Worm (Caenorhabditis elegans) whole organism, L4 larva: ENCODE data around the gene K02G10.15.

Experiments
- D1046.2 ChIP-seq: fragments of 200-800 bp; sonication (Bioruptor generic); IDR thresholded peaks from 2 replicates; pipeline ENCODE4 v1.3.6; 2022; ENCODE audit warnings: missing genetic modification characterization, missing compliant biosample characterization
- F26F4.8 ChIP-seq: fragments of 200-800 bp; sonication (Bioruptor generic); conservative IDR thresholded peaks from 2 replicates; pipeline ENCODE4 v1.3.6; 2022; ENCODE audit warnings: missing genetic modification characterization, missing compliant biosample characterization
- F49E8.2 ChIP-seq: sonication (generic microtip); optimal IDR thresholded peaks from 2 replicates; lab custom pipeline; 2016; ENCODE audit warnings: missing compliant biosample characterization, mild to moderate bottlenecking, missing genetic modification characterization, borderline replicate concordance
- R02D3.7 ChIP-seq: fragments of 150-350 bp; sonication (generic microtip); optimal IDR thresholded peaks from 3 replicates; lab custom pipeline; 2014; ENCODE audit warnings: missing biosample characterization, missing genetic modification characterization
- T26A8.4 ChIP-seq: fragments of 200-800 bp; sonication (Bioruptor generic); IDR thresholded peaks from 2 replicates; pipeline ENCODE4 v1.3.6; 2022; ENCODE audit warnings: missing genetic modification characterization, missing compliant biosample characterization
- Y48G9A.11 ChIP-seq: fragments of 200-800 bp; sonication (Bioruptor generic); IDR thresholded peaks from 2 replicates; pipeline ENCODE4 v1.3.6; 2022; ENCODE audit warnings: missing genetic modification reagents, missing genetic modification characterization, missing compliant biosample characterization
- Y5F2A.4 ChIP-seq: fragments of 200-800 bp; sonication (Bioruptor generic); optimal IDR thresholded peaks from 2 replicates; lab custom pipeline; 2018; ENCODE audit warnings: mild to moderate bottlenecking, missing genetic modification characterization, missing compliant biosample characterization
- ama-1 ChIP-seq: fragments of 150-350 bp; optimal IDR thresholded peaks from 2 replicates; lab custom pipeline; 2014; ENCODE audit warnings: inconsistent platforms, mixed read lengths
- ceh-44 ChIP-seq: fragments of 200-800 bp; sonication (Bioruptor generic); IDR thresholded peaks from 2 replicates; pipeline ENCODE4 v1.3.6; 2022; ENCODE audit warnings: missing genetic modification reagents, missing genetic modification characterization, missing compliant biosample characterization
- ceh-82 ChIP-seq: sonication (generic microtip); optimal IDR thresholded peaks from 2 replicates; lab custom pipeline; 2017; ENCODE audit warnings: missing biosample characterization, missing genetic modification characterization
- ces-1 ChIP-seq: fragments of 150-350 bp; sonication (generic microtip); optimal IDR thresholded peaks from 4 replicates; lab custom pipeline; 2014; ENCODE audit warnings: missing biosample characterization, missing genetic modification reagents, missing genetic modification characterization
- ctbp-1 ChIP-seq: fragments of 200-800 bp; sonication (Bioruptor generic); IDR thresholded peaks from 2 replicates; pipeline ENCODE4 v1.3.6; 2022; ENCODE audit warnings: missing genetic modification reagents, missing genetic modification characterization, missing compliant biosample characterization
- daf-12 ChIP-seq: fragments of 150-350 bp; optimal IDR thresholded peaks from 2 replicates; lab custom pipeline; 2014; ENCODE audit warnings: missing biosample characterization, missing genetic modification reagents, missing genetic modification characterization
- daf-16 ChIP-seq, 3 experiments: sonication (generic microtip); optimal IDR thresholded peaks; 2 replicates each; lab custom pipeline; 2016 to 2017; ENCODE audit warnings: missing genetic modification characterization in 3 of 3, missing genetic modification reagents in 3 of 3, mild to moderate bottlenecking in 2 of 3, missing compliant biosample characterization in 2 of 3, missing biosample characterization in 1 of 3, moderate library complexity in 1 of 3
- daf-8 ChIP-seq: fragments of 200-800 bp; sonication (Bioruptor generic); IDR thresholded peaks from 2 replicates; pipeline ENCODE4 v1.3.6; 2022; ENCODE audit warnings: missing genetic modification characterization, missing compliant biosample characterization
- dmd-6 ChIP-seq: fragments of 200-800 bp; sonication (Bioruptor generic); IDR thresholded peaks from 2 replicates; pipeline ENCODE4 v1.3.6; 2022; ENCODE audit warnings: missing genetic modification reagents, missing genetic modification characterization, missing compliant biosample characterization
- dmd-8 ChIP-seq: fragments of 200-800 bp; sonication (Bioruptor generic); IDR thresholded peaks from 2 replicates; pipeline ENCODE4 v1.3.6; 2022; ENCODE audit warnings: missing genetic modification characterization, missing compliant biosample characterization
- dmd-9 ChIP-seq: fragments of 200-800 bp; sonication (Bioruptor generic); IDR thresholded peaks from 2 replicates; pipeline ENCODE4 v1.3.6; 2022; ENCODE audit warnings: missing genetic modification reagents, missing genetic modification characterization, missing compliant biosample characterization
- dpl-1 ChIP-seq: fragments of 150-350 bp; optimal IDR thresholded peaks from 2 replicates; lab custom pipeline; 2014; ENCODE audit warnings: missing biosample characterization, missing genetic modification reagents, missing genetic modification characterization
- egl-27 ChIP-seq: sonication (generic microtip); optimal IDR thresholded peaks from 3 replicates; lab custom pipeline; 2017; ENCODE audit warnings: missing biosample characterization, missing genetic modification reagents, missing genetic modification characterization
- gei-8 ChIP-seq: fragments of 200-800 bp; sonication (Bioruptor generic); optimal IDR thresholded peaks from 2 replicates; lab custom pipeline; 2018; ENCODE audit warnings: mild to moderate bottlenecking, missing genetic modification characterization, missing compliant biosample characterization
- hlh-11 ChIP-seq: fragments of 200-800 bp; sonication (Bioruptor generic); optimal IDR thresholded peaks from 2 replicates; lab custom pipeline; 2018; ENCODE audit warnings: mild to moderate bottlenecking, missing genetic modification characterization, missing compliant biosample characterization
- lin-1 ChIP-seq: fragments of 200-800 bp; sonication (Bioruptor generic); IDR thresholded peaks from 2 replicates; pipeline ENCODE4 v1.3.6; 2022; ENCODE audit warnings: missing genetic modification reagents, missing genetic modification characterization, missing compliant biosample characterization
- lin-13 ChIP-seq: fragments of 150-350 bp; optimal IDR thresholded peaks from 2 replicates; lab custom pipeline; 2014; ENCODE audit warnings: missing biosample characterization, missing genetic modification reagents, missing genetic modification characterization
- lin-38 ChIP-seq: fragments of 200-800 bp; sonication (Bioruptor generic); IDR thresholded peaks from 2 replicates; pipeline ENCODE4 v1.3.6; 2022; ENCODE audit warnings: missing genetic modification reagents, missing genetic modification characterization, missing compliant biosample characterization
- lin-39 ChIP-seq: fragments of 150-350 bp; optimal IDR thresholded peaks from 2 replicates; lab custom pipeline; 2014; ENCODE audit warnings: missing biosample characterization, missing genetic modification reagents, missing genetic modification characterization
- lir-3 ChIP-seq: sonication (generic microtip); optimal IDR thresholded peaks from 2 replicates; lab custom pipeline; 2016; ENCODE audit warnings: mild to moderate bottlenecking, missing genetic modification characterization, missing compliant biosample characterization
- madf-5 ChIP-seq, 2 experiments: fragments of 200-800 bp; sonication (Bioruptor generic); IDR thresholded peaks; 2 replicates each; pipeline ENCODE4 v1.3.6; 2022; ENCODE audit warnings: missing compliant biosample characterization in 2 of 2, missing genetic modification characterization in 2 of 2
- madf-9 ChIP-seq: fragments of 200-800 bp; sonication (Bioruptor generic); conservative IDR thresholded peaks from 2 replicates; pipeline ENCODE4 v1.3.6; 2022; ENCODE audit warnings: missing genetic modification reagents, missing genetic modification characterization, missing compliant biosample characterization
- mdl-1 ChIP-seq, 2 experiments: fragments of 150-350 bp in 1 of 2; sonication (generic microtip) in 1 of 2; optimal IDR thresholded peaks; 2 replicates each; lab custom pipeline; 2014 to 2017; ENCODE audit warnings: missing biosample characterization in 2 of 2, missing genetic modification characterization in 2 of 2
- mdt-29 ChIP-seq: fragments of 200-800 bp; sonication (Bioruptor generic); IDR thresholded peaks from 2 replicates; pipeline ENCODE4 v1.3.6; 2022; ENCODE audit warnings: missing genetic modification reagents, missing genetic modification characterization, missing compliant biosample characterization
- mes-2 ChIP-seq: sonication (generic microtip); optimal IDR thresholded peaks from 2 replicates; lab custom pipeline; 2016; ENCODE audit warnings: missing genotype, mild to moderate bottlenecking, missing genetic modification characterization, missing compliant biosample characterization; ENCODE audit not compliant: poor library complexity, severe bottlenecking
- nhr-10 ChIP-seq: fragments of 150-350 bp; optimal IDR thresholded peaks from 2 replicates; lab custom pipeline; 2014; ENCODE audit warnings: missing biosample characterization, missing genetic modification characterization
- nhr-111 ChIP-seq: fragments of 200-800 bp; sonication (Bioruptor generic); optimal IDR thresholded peaks from 2 replicates; lab custom pipeline; 2018; ENCODE audit warnings: mild to moderate bottlenecking, missing genetic modification characterization, missing compliant biosample characterization
- nhr-237 ChIP-seq: sonication (generic microtip); optimal IDR thresholded peaks from 2 replicates; lab custom pipeline; 2017; ENCODE audit warnings: missing biosample characterization, missing genetic modification characterization
- nhr-41 ChIP-seq: fragments of 200-800 bp; sonication (Bioruptor generic); IDR thresholded peaks from 2 replicates; pipeline ENCODE4 v1.3.6; 2022; ENCODE audit warnings: missing genetic modification reagents, missing genetic modification characterization, missing compliant biosample characterization
- nhr-6 ChIP-seq: fragments of 150-350 bp; optimal IDR thresholded peaks from 2 replicates; lab custom pipeline; 2014; ENCODE audit warnings: missing biosample characterization, missing genetic modification characterization
- nhr-76 ChIP-seq: fragments of 150-350 bp; optimal IDR thresholded peaks from 2 replicates; lab custom pipeline; 2014; ENCODE audit warnings: missing biosample characterization, missing genetic modification characterization
- saeg-2 ChIP-seq: fragments of 200-800 bp; sonication (Bioruptor generic); IDR thresholded peaks from 2 replicates; pipeline ENCODE4 v1.3.6; 2022; ENCODE audit warnings: missing genetic modification reagents, missing genetic modification characterization, missing compliant biosample characterization
- sdz-12 ChIP-seq: fragments of 200-800 bp; sonication (Bioruptor generic); optimal IDR thresholded peaks from 2 replicates; lab custom pipeline; 2018; ENCODE audit warnings: mild to moderate bottlenecking, missing genetic modification characterization, missing compliant biosample characterization
- skn-1 ChIP-seq: fragments of 150-350 bp; optimal IDR thresholded peaks from 2 replicates; lab custom pipeline; 2014; ENCODE audit warnings: missing biosample characterization, missing genetic modification characterization
- snpc-4 ChIP-seq: fragments of 150-350 bp; optimal IDR thresholded peaks from 2 replicates; lab custom pipeline; 2014; ENCODE audit warnings: missing biosample characterization, missing genetic modification characterization
- spr-1 ChIP-seq: sonication (generic microtip); optimal IDR thresholded peaks from 2 replicates; lab custom pipeline; 2016; ENCODE audit warnings: mild to moderate bottlenecking, missing genetic modification characterization, missing compliant biosample characterization
- spr-3 ChIP-seq: fragments of 200-800 bp; sonication (Bioruptor generic); optimal IDR thresholded peaks from 2 replicates; lab custom pipeline; 2018; ENCODE audit warnings: mild to moderate bottlenecking, missing genetic modification characterization, missing compliant biosample characterization
- tag-97 ChIP-seq: fragments of 200-800 bp; sonication (Bioruptor generic); IDR thresholded peaks from 2 replicates; pipeline ENCODE4 v1.3.6; 2022; ENCODE audit warnings: missing genetic modification characterization, missing compliant biosample characterization
- tra-1 ChIP-seq: fragments of 200-800 bp; sonication (Bioruptor generic); IDR thresholded peaks from 2 replicates; pipeline ENCODE4 v1.3.6; 2022; ENCODE audit warnings: missing genetic modification reagents, missing genetic modification characterization, missing compliant biosample characterization
- unc-130 ChIP-seq: sonication (generic microtip); optimal IDR thresholded peaks from 2 replicates; lab custom pipeline; 2016; ENCODE audit warnings: missing genetic modification reagents, missing genetic modification characterization, missing compliant biosample characterization
- unc-62 ChIP-seq, 3 experiments: fragments of 150-350 bp in 1 of 3; sonication (generic microtip); optimal IDR thresholded peaks in 2 of 3; peaks in 1 of 3; 1 replicate in 1 of 3; 2 replicates in 2 of 3; lab custom pipeline; 2014 to 2017; ENCODE audit warnings: missing biosample characterization in 3 of 3, missing genetic modification characterization in 3 of 3, missing genetic modification reagents in 3 of 3, missing genotype in 1 of 3
- zfp-3 ChIP-seq: fragments of 200-800 bp; sonication (Bioruptor generic); conservative IDR thresholded peaks from 2 replicates; pipeline ENCODE4 v1.3.6; 2022; ENCODE audit warnings: missing genetic modification reagents, missing genetic modification characterization, missing compliant biosample characterization
- zip-11 ChIP-seq: fragments of 200-800 bp; sonication (Bioruptor generic); IDR thresholded peaks from 2 replicates; pipeline ENCODE4 v1.3.6; 2022; ENCODE audit warnings: missing genetic modification characterization, missing compliant biosample characterization
- ztf-11 ChIP-seq: fragments of 150-350 bp; optimal IDR thresholded peaks from 2 replicates; lab custom pipeline; 2014; ENCODE audit warnings: missing biosample characterization, missing genetic modification characterization
- ztf-7 ChIP-seq: fragments of 150-350 bp; optimal IDR thresholded peaks from 2 replicates; lab custom pipeline; 2014; ENCODE audit warnings: missing biosample characterization, missing genetic modification characterization

K02G10.15 gene

ce11 chrX:4698271-4698670, 15.8 kb upstream of the K02G10.15 start:
- TF ChIP-seq spr-3 (GFP tag; lab: Kevin White, UChicago) (no peak), zip-11 (no peak), daf-8 (GFP tag; lab: Robert Waterston, UW) (no peak), ceh-82 (no peak), daf-16 (GFP tag; optimal IDR thresholded peaks at IDR 0.05; lab: Kevin White, UChicago) (no peak), daf-16 (tag; optimal IDR thresholded peaks at IDR 0.05; lab: Kevin White, UChicago) (peak; percentile 89), mes-2 (peak; percentile 14), dmd-6 (GFP tag; lab: Robert Waterston, UW) (peak; percentile 66), snpc-4 (tag; lab: Kevin White, UChicago) (no peak), skn-1 (no peak), ztf-11 (tag; lab: Kevin White, UChicago) (no peak), nhr-10 (tag; lab: Kevin White, UChicago) (no peak), ceh-44 (GFP tag; lab: Robert Waterston, UW) (no peak), mdt-29 (GFP tag; lab: Robert Waterston, UW) (no peak), Y5F2A.4 (GFP tag; lab: Kevin White, UChicago) (no peak), madf-9 (no peak), egl-27 (tag; lab: Kevin White, UChicago) (no peak), ztf-7 (tag; lab: Kevin White, UChicago) (no peak), dpl-1 (GFP tag; lab: Kevin White, UChicago) (no peak), unc-62 (GFP tag; optimal IDR thresholded peaks at IDR 0.05 in 1 of 2; lab: Kevin White, UChicago) (no peak), unc-62 (tag; optimal IDR thresholded peaks at IDR 0.05; lab: Kevin White, UChicago) (no peak), spr-1 (no peak), daf-12 (tag; lab: Kevin White, UChicago) (no peak), R02D3.7 (tag; lab: Kevin White, UChicago) (no peak), unc-130 (no peak), lin-13 (GFP tag; lab: Kevin White, UChicago) (no peak), ama-1 (lab: Kevin White, UChicago) (no peak), tag-97 (GFP tag; lab: Robert Waterston, UW) (no peak), saeg-2 (GFP tag; lab: Robert Waterston, UW) (no peak), F49E8.2 (tag; lab: Kevin White, UChicago) (no peak), tra-1 (0 out of 2 replicates have a peak, but pooled peaks have one; percentile 44), F26F4.8 (GFP tag; lab: Robert Waterston, UW) (no peak), sdz-12 (GFP tag; lab: Kevin White, UChicago) (no peak), nhr-76 (no peak), nhr-41 (GFP tag; lab: Robert Waterston, UW) (no peak), lin-38 (GFP tag; lab: Robert Waterston, UW) (no peak), lin-1 (no peak), Y48G9A.11 (GFP tag; lab: Robert Waterston, UW) (no peak), madf-5 (GFP tag; IDR thresholded peaks at IDR 0.05; lab: Robert Waterston, UW) (0 out of 4 replicates have a peak, but pooled peaks of 1 of the 2 experiments have one; percentile 39), dmd-8 (no peak), hlh-11 (tag; lab: Kevin White, UChicago) (peak; percentile 80), lin-39 (tag; lab: Kevin White, UChicago) (no peak), mdl-1 (tag; optimal IDR thresholded peaks at IDR 0.05; lab: Kevin White, UChicago) (peak in 1 of 2 experiments; percentile 15), lir-3 (tag; lab: Kevin White, UChicago) (no peak), gei-8 (GFP tag; lab: Kevin White, UChicago) (no peak), ctbp-1 (GFP tag; lab: Robert Waterston, UW) (no peak), T26A8.4 (no peak), nhr-237 (tag; lab: Kevin White, UChicago) (no peak), nhr-111 (no peak), D1046.2 (GFP tag; lab: Robert Waterston, UW) (no peak), dmd-9 (GFP tag; lab: Robert Waterston, UW) (no peak), nhr-6 (tag; lab: Kevin White, UChicago) (no peak), zfp-3 (GFP tag; lab: Robert Waterston, UW) (no peak), ces-1 (GFP tag; lab: Kevin White, UChicago) (no peak)
